Fruit fly (Drosophila melanogaster) Kc167 (cell line): ENCODE data around the gene CG14326.

Experiments used
- Sin3A ChIP-seq: fragments of >200 bp; optimal IDR thresholded peaks from 2 replicates; lab custom pipeline; 2018; ENCODE audit warnings: missing external identifiers
- h ChIP-seq: fragments of >200 bp; optimal IDR thresholded peaks from 3 replicates; lab custom pipeline; 2018; ENCODE audit warnings: missing external identifiers
- insv ChIP-seq: fragments of >200 bp; optimal IDR thresholded peaks from 3 replicates; lab custom pipeline; 2018; ENCODE audit warnings: missing external identifiers
- ttk ChIP-seq: sonication (Bioruptor generic); optimal IDR thresholded peaks from 2 replicates; lab custom pipeline; 2017; ENCODE audit warnings: missing external identifiers

- no peak for TF ChIP-seq Sin3A (lab: Kevin White, UChicago)
- TF ChIP-seq ttk (lab: Kevin White, UChicago), result no peak
- TF ChIP-seq insv (lab: Kevin White, UChicago), result no peak
- no peak for TF ChIP-seq h (lab: Kevin White, UChicago)
Observed at dm6 chr3R:17611411-17611810, 7.5 kb upstream of the CG14326 start, which contains the start of gene Edg91.
